Worm (Caenorhabditis elegans) whole organism, L4 larva: ENCODE results near the gene C31G12.1.

Source experiments
- F26F4.8 ChIP-seq: fragments of 200-800 bp; sonication (Bioruptor generic); conservative IDR thresholded peaks from 2 replicates; pipeline ENCODE4 v1.3.6; 2022; ENCODE audit warnings: missing genetic modification characterization, missing compliant biosample characterization
- Y5F2A.4 ChIP-seq: fragments of 200-800 bp; sonication (Bioruptor generic); optimal IDR thresholded peaks from 2 replicates; lab custom pipeline; 2018; ENCODE audit warnings: mild to moderate bottlenecking, missing genetic modification characterization, missing compliant biosample characterization
- ZK337.2 ChIP-seq: fragments of 200-800 bp; sonication (Bioruptor generic); IDR thresholded peaks from 2 replicates; pipeline ENCODE4 v1.3.6; 2022; ENCODE audit warnings: missing genetic modification reagents, missing genetic modification characterization, missing compliant biosample characterization
- ama-1 ChIP-seq: fragments of 150-350 bp; optimal IDR thresholded peaks from 2 replicates; lab custom pipeline; 2014; ENCODE audit warnings: inconsistent platforms, mixed read lengths
- ceh-28 ChIP-seq: fragments of 150-350 bp; optimal IDR thresholded peaks from 2 replicates; lab custom pipeline; 2014; ENCODE audit warnings: missing biosample characterization, missing genetic modification reagents, missing genetic modification characterization
- daf-16 ChIP-seq, 3 experiments: sonication (generic microtip); optimal IDR thresholded peaks; 2 replicates each; lab custom pipeline; 2016 to 2017; ENCODE audit warnings: missing genetic modification characterization in 3 of 3, missing genetic modification reagents in 3 of 3, mild to moderate bottlenecking in 2 of 3, missing compliant biosample characterization in 2 of 3, missing biosample characterization in 1 of 3, moderate library complexity in 1 of 3
- daf-8 ChIP-seq: fragments of 200-800 bp; sonication (Bioruptor generic); IDR thresholded peaks from 2 replicates; pipeline ENCODE4 v1.3.6; 2022; ENCODE audit warnings: missing genetic modification characterization, missing compliant biosample characterization
- dpl-1 ChIP-seq: fragments of 150-350 bp; optimal IDR thresholded peaks from 2 replicates; lab custom pipeline; 2014; ENCODE audit warnings: missing biosample characterization, missing genetic modification reagents, missing genetic modification characterization
- egl-43 ChIP-seq: fragments of 200-800 bp; sonication (Bioruptor generic); IDR thresholded peaks from 2 replicates; pipeline ENCODE4 v1.3.6; 2022; ENCODE audit warnings: missing genetic modification reagents, missing genetic modification characterization, missing compliant biosample characterization
- fos-1 ChIP-seq: fragments of 150-350 bp; optimal IDR thresholded peaks from 2 replicates; lab custom pipeline; 2014; ENCODE audit warnings: missing biosample characterization, missing genetic modification characterization
- hif-1 ChIP-seq, 2 experiments: sonication (generic microtip); optimal IDR thresholded peaks; 2 replicates each; lab custom pipeline; 2016 to 2017; ENCODE audit warnings: missing compliant biosample characterization in 2 of 2, missing genetic modification characterization in 2 of 2, missing genetic modification reagents in 2 of 2, missing genotype in 2 of 2, mild to moderate bottlenecking in 1 of 2
- hmg-1.1 ChIP-seq: fragments of 200-800 bp; sonication (Bioruptor generic); IDR thresholded peaks from 2 replicates; pipeline ENCODE4 v1.3.6; 2022; ENCODE audit warnings: missing genetic modification reagents, missing genetic modification characterization, missing compliant biosample characterization
- lim-7 ChIP-seq: fragments of 200-800 bp; sonication (Bioruptor generic); IDR thresholded peaks from 2 replicates; pipeline ENCODE4 v1.3.6; 2022; ENCODE audit warnings: missing genetic modification characterization, missing compliant biosample characterization
- lin-13 ChIP-seq: fragments of 150-350 bp; optimal IDR thresholded peaks from 2 replicates; lab custom pipeline; 2014; ENCODE audit warnings: missing biosample characterization, missing genetic modification reagents, missing genetic modification characterization
- lin-38 ChIP-seq: fragments of 200-800 bp; sonication (Bioruptor generic); IDR thresholded peaks from 2 replicates; pipeline ENCODE4 v1.3.6; 2022; ENCODE audit warnings: missing genetic modification reagents, missing genetic modification characterization, missing compliant biosample characterization
- lir-3 ChIP-seq: sonication (generic microtip); optimal IDR thresholded peaks from 2 replicates; lab custom pipeline; 2016; ENCODE audit warnings: mild to moderate bottlenecking, missing genetic modification characterization, missing compliant biosample characterization
- madf-5 ChIP-seq, 2 experiments: fragments of 200-800 bp; sonication (Bioruptor generic); IDR thresholded peaks; 2 replicates each; pipeline ENCODE4 v1.3.6; 2022; ENCODE audit warnings: missing compliant biosample characterization in 2 of 2, missing genetic modification characterization in 2 of 2
- nhr-10 ChIP-seq: fragments of 150-350 bp; optimal IDR thresholded peaks from 2 replicates; lab custom pipeline; 2014; ENCODE audit warnings: missing biosample characterization, missing genetic modification characterization
- nhr-11 ChIP-seq: fragments of 150-350 bp; optimal IDR thresholded peaks from 2 replicates; lab custom pipeline; 2014; ENCODE audit warnings: missing biosample characterization, missing genetic modification characterization
- nhr-111 ChIP-seq: fragments of 200-800 bp; sonication (Bioruptor generic); optimal IDR thresholded peaks from 2 replicates; lab custom pipeline; 2018; ENCODE audit warnings: mild to moderate bottlenecking, missing genetic modification characterization, missing compliant biosample characterization
- skn-1 ChIP-seq: fragments of 150-350 bp; optimal IDR thresholded peaks from 2 replicates; lab custom pipeline; 2014; ENCODE audit warnings: missing biosample characterization, missing genetic modification characterization
- spr-3 ChIP-seq: fragments of 200-800 bp; sonication (Bioruptor generic); optimal IDR thresholded peaks from 2 replicates; lab custom pipeline; 2018; ENCODE audit warnings: mild to moderate bottlenecking, missing genetic modification characterization, missing compliant biosample characterization
- tra-1 ChIP-seq: fragments of 200-800 bp; sonication (Bioruptor generic); IDR thresholded peaks from 2 replicates; pipeline ENCODE4 v1.3.6; 2022; ENCODE audit warnings: missing genetic modification reagents, missing genetic modification characterization, missing compliant biosample characterization
- unc-130 ChIP-seq: sonication (generic microtip); optimal IDR thresholded peaks from 2 replicates; lab custom pipeline; 2016; ENCODE audit warnings: missing genetic modification reagents, missing genetic modification characterization, missing compliant biosample characterization
- unc-62 ChIP-seq, 3 experiments: fragments of 150-350 bp in 1 of 3; sonication (generic microtip); optimal IDR thresholded peaks in 2 of 3; peaks in 1 of 3; 1 replicate in 1 of 3; 2 replicates in 2 of 3; lab custom pipeline; 2014 to 2017; ENCODE audit warnings: missing biosample characterization in 3 of 3, missing genetic modification characterization in 3 of 3, missing genetic modification reagents in 3 of 3, missing genotype in 1 of 3
- zag-1 ChIP-seq: fragments of 150-350 bp; optimal IDR thresholded peaks from 2 replicates; lab custom pipeline; 2014; ENCODE audit warnings: missing biosample characterization, missing genetic modification characterization
- ztf-7 ChIP-seq: fragments of 150-350 bp; optimal IDR thresholded peaks from 2 replicates; lab custom pipeline; 2014; ENCODE audit warnings: missing biosample characterization, missing genetic modification characterization

Gene C31G12.1

ce11 chrV:18158172-18158571 is 21.6 kb upstream of the C31G12.1 start:
- TF ChIP-seq nhr-10 (tag; lab: Kevin White, UChicago) (no peak), ZK337.2 (GFP tag; lab: Robert Waterston, UW) (no peak), unc-62 (GFP tag; optimal IDR thresholded peaks at IDR 0.05 in 1 of 2; lab: Kevin White, UChicago) (peak in 1 of 2 experiments; percentile 97), unc-62 (tag; optimal IDR thresholded peaks at IDR 0.05; lab: Kevin White, UChicago) (no peak), ceh-28 (tag; lab: Kevin White, UChicago) (no peak)
- TF ChIP-seq, all 104 proteins: peak for 1

ce11 chrV:18161228-18161627 is 18.5 kb upstream of the C31G12.1 start, which contains the start of gene C14A6.13:
TSS of gene C14A6.13 (minus strand) at chrV:18161328.
- TF ChIP-seq nhr-111 (GFP tag; lab: Kevin White, UChicago) (no peak), daf-16 (GFP tag; optimal IDR thresholded peaks at IDR 0.05; lab: Kevin White, UChicago) (no peak), daf-16 (tag; optimal IDR thresholded peaks at IDR 0.05; lab: Kevin White, UChicago) (no peak)

- TF ChIP-seq fos-1 (tag; lab: Kevin White, UChicago) (no peak), hif-1 (tag; optimal IDR thresholded peaks at IDR 0.05; lab: Kevin White, UChicago) (no peak), zag-1 (tag; lab: Kevin White, UChicago) (no peak), egl-43 (GFP tag; lab: Robert Waterston, UW) (no peak), Y5F2A.4 (GFP tag; lab: Kevin White, UChicago) (no peak), unc-130 (no peak), ZK337.2 (GFP tag; lab: Robert Waterston, UW) (no peak), ama-1 (lab: Kevin White, UChicago) (no peak), lin-13 (GFP tag; lab: Kevin White, UChicago) (no peak)
Observed at ce11 chrV:18162568-18162967, 17.2 kb upstream of the C31G12.1 start, which contains the start of gene C14A6.12. TSS of gene C14A6.12 (minus strand) at chrV:18162668.

- TF ChIP-seq lir-3 (tag; lab: Kevin White, UChicago): no peak
Observed at ce11 chrV:18163434-18163833, 16.3 kb upstream of the C31G12.1 start.

- TF ChIP-seq egl-43 (GFP tag; lab: Robert Waterston, UW) (no peak), nhr-11 (no peak), hmg-1.1 (GFP tag; lab: Robert Waterston, UW) (no peak), madf-5 (GFP tag; IDR thresholded peaks at IDR 0.05; lab: Robert Waterston, UW) (no peak)
- TF ChIP-seq, all 104 proteins: peak for 0
Observed at ce11 chrV:18164758-18165157, 15.0 kb upstream of the C31G12.1 start, which contains the start of gene C14A6.5. TSS of gene C14A6.5 (minus strand) at chrV:18164858.

- TF ChIP-seq lin-38 (no peak), tra-1 (GFP tag; lab: Robert Waterston, UW) (no peak), lim-7 (GFP tag; lab: Robert Waterston, UW) (no peak), unc-62 (GFP tag; optimal IDR thresholded peaks at IDR 0.05 in 1 of 2; lab: Kevin White, UChicago) (peak in 1 of 2 experiments; percentile 89), unc-62 (tag; optimal IDR thresholded peaks at IDR 0.05; lab: Kevin White, UChicago) (no peak), daf-8 (GFP tag; lab: Robert Waterston, UW) (no peak), spr-3 (GFP tag; lab: Kevin White, UChicago) (no peak), hif-1 (tag; optimal IDR thresholded peaks at IDR 0.05; lab: Kevin White, UChicago) (no peak)
Observed at ce11 chrV:18167161-18167560, 12.6 kb upstream of the C31G12.1 start, which contains the start of gene C14A6.6. TSS of gene C14A6.6 (minus strand) at chrV:18167261.

- TF ChIP-seq hmg-1.1 (GFP tag; lab: Robert Waterston, UW): no peak
- no peak for TF ChIP-seq tra-1 (GFP tag; lab: Robert Waterston, UW)
- no peak for TF ChIP-seq skn-1
- TF ChIP-seq ztf-7 (tag; lab: Kevin White, UChicago): no peak
- TF ChIP-seq F26F4.8 (GFP tag; lab: Robert Waterston, UW): no peak
- TF ChIP-seq dpl-1 (GFP tag; lab: Kevin White, UChicago): no peak
- no peak for TF ChIP-seq lin-38
Observed at ce11 chrV:18168266-18168665, 11.5 kb upstream of the C31G12.1 start, which contains the start of gene C14A6.7. TSS of gene C14A6.7 (minus strand) at chrV:18168366.
